Worm (Caenorhabditis elegans): ENCODE results near the gene F19B10.6.

F19B10.6 gene

DNA sequence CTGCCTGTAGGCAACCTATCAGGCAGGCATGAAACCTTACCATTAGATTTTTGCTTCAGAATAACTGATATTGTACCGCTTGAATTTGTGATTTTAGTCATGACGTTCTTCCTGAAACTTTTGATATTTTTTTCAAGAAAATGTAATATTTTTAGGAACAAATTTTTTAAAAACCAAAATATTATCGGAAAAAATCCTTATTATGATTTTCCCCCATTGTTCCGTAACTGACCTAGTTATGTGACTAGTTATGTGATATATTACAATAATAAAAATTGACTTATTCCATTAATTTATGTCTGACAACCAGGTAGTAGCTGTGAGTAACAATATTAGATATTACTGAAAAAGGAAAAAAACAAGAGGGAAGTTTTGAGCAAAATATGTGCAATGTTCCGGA is 7.3 kb upstream of the F19B10.6 start, which contains the start of gene srx-98:
TSS of gene srx-98 (minus strand) at position 101 of the 400 bp plus-strand sequence.
- no peak for TF ChIP-seq nhr-20 (tag; optimal IDR thresholded peaks at IDR 0.05)
- TF ChIP-seq nhr-237 (tag; optimal IDR thresholded peaks at IDR 0.05): no peak
- TF ChIP-seq nhr-90 (tag; optimal IDR thresholded peaks at IDR 0.05; ENCODE audit: poor library complexity): no peak
- TF ChIP-seq unc-62 (GFP tag; optimal IDR thresholded peaks at IDR 0.05): no peak
- TF ChIP-seq swsn-7 (tag; optimal IDR thresholded peaks at IDR 0.05): no peak
- TF ChIP-seq dpl-1 (GFP tag; optimal IDR thresholded peaks at IDR 0.05): no peak
- no peak for TF ChIP-seq snu-23 (GFP tag; optimal IDR thresholded peaks at IDR 0.05)
- TF ChIP-seq nhr-19 (GFP tag; conservative IDR thresholded peaks at IDR 0.05): no peak
- TF ChIP-seq ceh-88 (GFP tag; IDR thresholded peaks at IDR 0.05): no peak
- TF ChIP-seq nhr-85 (tag): no peak
- TF ChIP-seq pag-3 (tag; optimal IDR thresholded peaks at IDR 0.05; ENCODE audit: borderline replicate concordance, insufficient read depth): no peak
- TF ChIP-seq ceh-82 (tag; optimal IDR thresholded peaks at IDR 0.05): no peak
- no peak for TF ChIP-seq unc-130 (tag; optimal IDR thresholded peaks at IDR 0.05)
- TF ChIP-seq sox-4 (tag; optimal IDR thresholded peaks at IDR 0.05): no peak
- TF ChIP-seq xbp-1 (tag; optimal IDR thresholded peaks at IDR 0.05): no peak
- TF ChIP-seq hlh-4 (tag; optimal IDR thresholded peaks at IDR 0.05): no peak
- no peak for TF ChIP-seq unc-98 (GFP tag; IDR thresholded peaks at IDR 0.05)
- no peak for TF ChIP-seq blmp-1 (tag; optimal IDR thresholded peaks at IDR 0.05)

DNA sequence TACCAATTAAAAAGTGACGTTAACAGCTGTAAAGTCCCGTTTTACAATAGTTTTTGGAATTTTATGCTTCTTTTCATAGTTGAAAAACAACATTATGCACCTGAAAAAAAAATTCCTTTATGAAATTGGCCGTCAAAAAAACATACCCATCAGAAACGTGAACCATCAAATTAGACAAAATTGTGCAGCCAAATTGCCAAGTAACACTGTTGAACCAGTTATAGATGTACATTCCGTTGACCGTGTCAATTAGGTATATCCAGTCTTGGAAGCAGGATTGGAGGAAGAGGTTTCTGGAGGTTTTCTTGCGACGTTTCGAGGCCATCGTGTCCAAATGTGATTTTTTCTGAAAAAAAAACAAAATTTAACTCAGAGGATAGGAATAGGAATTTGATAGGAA is 5.6 kb upstream of the F19B10.6 start, which contains the start of gene srx-97:
TSS of gene srx-97 (minus strand) at position 101 of the 400 bp plus-strand sequence.
- TF ChIP-seq dpl-1 (GFP tag; optimal IDR thresholded peaks at IDR 0.05) (no peak), nhr-84 (tag; optimal IDR thresholded peaks at IDR 0.05) (no peak), efl-1 (optimal IDR thresholded peaks at IDR 0.05) (no peak), efl-1 (GFP tag; optimal IDR thresholded peaks at IDR 0.05 in 1 of 2) (no peak), nhr-71 (tag; optimal IDR thresholded peaks at IDR 0.05) (no peak), ceh-63 (GFP tag; optimal IDR thresholded peaks at IDR 0.05) (no peak), ceh-90 (tag; optimal IDR thresholded peaks at IDR 0.05) (no peak), lin-39 (tag; optimal IDR thresholded peaks at IDR 0.05) (no peak), elt-3 (tag; optimal IDR thresholded peaks at IDR 0.05) (no peak), lir-3 (tag; optimal IDR thresholded peaks at IDR 0.05; ENCODE audit: poor library complexity) (no peak), skn-1 (tag; optimal IDR thresholded peaks at IDR 0.05) (no peak), ztf-11 (tag; optimal IDR thresholded peaks at IDR 0.05) (no peak)

DNA sequence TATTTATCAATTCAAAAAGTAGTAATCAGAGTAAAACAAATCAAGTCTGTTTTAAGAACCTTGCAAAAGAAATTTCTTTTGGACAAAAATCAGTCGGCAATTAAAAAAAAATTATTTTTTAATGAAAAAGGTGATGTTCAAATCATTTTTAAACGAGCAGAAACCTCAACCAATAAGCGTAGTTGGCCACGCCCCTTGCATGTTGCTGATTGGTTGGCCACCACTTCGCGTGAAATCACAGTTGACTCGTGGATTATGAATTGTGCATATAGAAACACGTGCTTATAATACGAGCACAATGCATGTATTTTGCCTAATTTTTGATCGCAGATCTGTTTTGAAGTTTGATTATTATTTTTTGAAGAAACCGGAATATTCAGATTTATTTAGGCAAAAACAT is 1.5 kb upstream of the F19B10.6 start:
- TF ChIP-seq ceh-90 (tag; optimal IDR thresholded peaks at IDR 0.05) (no peak), jun-1 (tag; optimal IDR thresholded peaks at IDR 0.05) (no peak), unc-62 (GFP tag; optimal IDR thresholded peaks at IDR 0.05) (no peak), efl-3 (GFP tag; optimal IDR thresholded peaks at IDR 0.05) (no peak), ceh-82 (tag; optimal IDR thresholded peaks at IDR 0.05) (no peak), xbp-1 (tag; optimal IDR thresholded peaks at IDR 0.05) (no peak), sup-37 (GFP tag; optimal IDR thresholded peaks at IDR 0.05) (no peak), irx-1 (tag; optimal IDR thresholded peaks at IDR 0.05) (no peak), lin-14 (GFP tag; optimal IDR thresholded peaks at IDR 0.05) (no peak)

DNA sequence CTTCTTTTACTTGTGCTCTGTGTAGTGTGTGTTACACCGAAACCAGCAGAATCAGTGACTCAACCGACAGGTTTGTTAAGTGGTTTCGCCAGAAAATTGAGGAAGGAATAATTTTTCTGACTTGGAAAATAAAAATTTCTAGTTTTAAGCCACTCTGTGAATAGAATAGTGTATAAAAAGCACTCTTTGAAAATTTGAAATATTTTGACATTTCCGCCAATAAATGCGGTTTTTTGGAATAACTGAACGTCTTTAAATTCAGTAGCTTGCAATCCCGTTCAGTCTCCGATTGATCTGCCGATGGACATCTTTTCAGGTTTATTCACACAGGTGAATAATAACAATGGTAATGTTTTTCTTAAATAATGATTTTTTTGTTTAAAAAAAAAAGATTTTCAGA is 774 bp upstream of the F19B10.6 start, which contains the start of gene F19B10.3:
TSS of gene F19B10.3 (plus strand) at position 301 of the 400 bp plus-strand sequence.
- TF ChIP-seq efl-1 (optimal IDR thresholded peaks at IDR 0.05) (no peak), efl-1 (GFP tag; optimal IDR thresholded peaks at IDR 0.05 in 1 of 2) (peak in 1 of 2 experiments; percentile 29), nhr-85 (tag) (no peak), mdl-1 (tag; optimal IDR thresholded peaks at IDR 0.05) (no peak), ztf-4 (tag; optimal IDR thresholded peaks at IDR 0.05) (no peak), dsc-1 (tag; optimal IDR thresholded peaks at IDR 0.05) (no peak), nhr-12 (tag; optimal IDR thresholded peaks at IDR 0.05) (no peak)
